Worm (Caenorhabditis elegans): ENCODE results near the gene W06E11.1.

ce11 chrIII:627838-628237, 14.0 kb upstream of the W06E11.1 start, which contains the start of gene T19C3.5:
- TF ChIP-seq klf-2 (GFP tag; conservative IDR thresholded peaks at IDR 0.05) (no peak), ztf-29 (GFP tag; IDR thresholded peaks at IDR 0.05) (no peak), tab-1 (GFP tag; IDR thresholded peaks at IDR 0.05) (no peak), cog-1 (tag; optimal IDR thresholded peaks at IDR 0.05) (no peak), ztf-23 (GFP tag; IDR thresholded peaks at IDR 0.05) (no peak), flt-1 (GFP tag; IDR thresholded peaks at IDR 0.05) (no peak), ref-1 (GFP tag; conservative IDR thresholded peaks at IDR 0.05) (no peak), T22C8.4 (GFP tag; IDR thresholded peaks at IDR 0.05) (no peak)

Data from whole organism, midembryonic.